Worm (Caenorhabditis elegans): ENCODE data around the gene drr-2.

DNA sequence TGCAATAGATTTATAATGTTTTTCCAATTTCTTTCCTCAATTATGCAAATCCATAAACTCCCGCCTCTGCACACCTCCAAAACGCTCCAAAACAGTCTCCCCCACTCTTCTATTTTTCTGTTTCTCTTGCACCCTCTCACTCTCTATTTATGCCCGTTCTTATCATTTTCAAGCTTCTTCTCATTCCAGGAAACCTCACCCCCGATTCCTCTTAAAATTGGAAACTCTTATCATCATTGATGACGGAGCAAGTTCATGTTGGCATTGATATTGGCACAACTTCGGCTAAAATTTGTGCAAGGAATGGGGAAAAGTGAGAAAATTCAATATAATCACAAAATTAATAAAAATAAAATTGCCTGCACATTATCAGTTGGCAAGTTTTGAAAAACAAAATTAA is 35.5 kb downstream of the drr-2 start, which contains the start of gene shpk-1:
- TF ChIP-seq sdz-38 (tag; optimal IDR thresholded peaks at IDR 0.05) (no peak), ceh-58 (GFP tag; IDR thresholded peaks at IDR 0.05) (no peak), lsl-1 (GFP tag; optimal IDR thresholded peaks at IDR 0.05) (no peak), snpc-4 (GFP tag; optimal IDR thresholded peaks at IDR 0.05) (no peak), snpc-4 (tag; optimal IDR thresholded peaks at IDR 0.05) (no peak), F33H1.4 (GFP tag; IDR thresholded peaks at IDR 0.05) (no peak), lin-26 (GFP tag; IDR thresholded peaks at IDR 0.05) (no peak), sea-2 (GFP tag; IDR thresholded peaks at IDR 0.05) (no peak), let-526 (GFP tag; IDR thresholded peaks at IDR 0.05) (no peak), lin-35 (GFP tag; optimal IDR thresholded peaks at IDR 0.05) (no peak), dpl-1 (GFP tag; optimal IDR thresholded peaks at IDR 0.05) (no peak), zim-3 (tag; optimal IDR thresholded peaks at IDR 0.05) (no peak), unc-62 (GFP tag; optimal IDR thresholded peaks at IDR 0.05) (no peak), ama-1 (optimal IDR thresholded peaks at IDR 0.05) (no peak), ama-1 (GFP tag; optimal IDR thresholded peaks at IDR 0.05) (no peak)
